Worm (Caenorhabditis elegans) whole organism, L3 larva: ENCODE data around the gene F45D11.14.
"Not testable (repeated sequence)": the region's sequence is repeated elsewhere in the genome, so short reads cannot be mapped to it uniquely, and the experiment has no call there.

Experiments used
- ceh-9 ChIP-seq: sonication (generic microtip); optimal IDR thresholded peaks from 2 replicates; lab custom pipeline; 2018; ENCODE audit warnings: missing biosample characterization, missing genetic modification characterization
- daf-12 ChIP-seq: fragments of 150-350 bp; optimal IDR thresholded peaks from 2 replicates; lab custom pipeline; 2014; ENCODE audit warnings: missing biosample characterization, missing genetic modification reagents, missing genetic modification characterization
- egl-27 ChIP-seq: sonication (generic microtip); optimal IDR thresholded peaks from 4 replicates; lab custom pipeline; 2017; ENCODE audit warnings: missing biosample characterization, missing genetic modification reagents, missing genetic modification characterization
- egl-5 ChIP-seq: fragments of 150-350 bp; optimal IDR thresholded peaks from 2 replicates; lab custom pipeline; 2017; ENCODE audit warnings: missing biosample characterization, missing genetic modification reagents, missing genetic modification characterization, inconsistent platforms
- elt-2 ChIP-seq: sonication (generic microtip); optimal IDR thresholded peaks from 2 replicates; lab custom pipeline; 2016; ENCODE audit warnings: missing genetic modification reagents, mild to moderate bottlenecking, missing genetic modification characterization, missing compliant biosample characterization
- hmg-11 ChIP-seq: sonication (generic microtip); optimal IDR thresholded peaks from 2 replicates; lab custom pipeline; 2016; ENCODE audit warnings: missing genetic modification characterization, missing compliant biosample characterization
- jun-1 ChIP-seq: fragments of 150-350 bp; optimal IDR thresholded peaks from 2 replicates; lab custom pipeline; 2014; ENCODE audit warnings: missing biosample characterization, missing genetic modification reagents, missing genetic modification characterization
- lin-39 ChIP-seq: fragments of 150-350 bp; optimal IDR thresholded peaks from 2 replicates; lab custom pipeline; 2018; ENCODE audit warnings: missing biosample characterization, missing genetic modification reagents, missing genetic modification characterization
- nhr-25 ChIP-seq: sonication (generic microtip); optimal IDR thresholded peaks from 2 replicates; lab custom pipeline; 2017; ENCODE audit warnings: missing biosample characterization, missing genetic modification characterization
- pha-4 ChIP-seq: fragments of 150-350 bp; optimal IDR thresholded peaks from 2 replicates; lab custom pipeline; 2014; ENCODE audit warnings: missing biosample characterization, missing genetic modification reagents, missing genetic modification characterization
- sea-2 ChIP-seq: fragments of 150-350 bp; sonication (generic microtip); optimal IDR thresholded peaks from 4 replicates; lab custom pipeline; 2014; ENCODE audit warnings: missing biosample characterization, missing genetic modification reagents, missing genetic modification characterization
- skn-1 ChIP-seq: fragments of 150-350 bp; optimal IDR thresholded peaks from 2 replicates; lab custom pipeline; 2014; ENCODE audit warnings: missing biosample characterization, missing genetic modification characterization
- zag-1 ChIP-seq: fragments of 150-350 bp; optimal IDR thresholded peaks from 2 replicates; lab custom pipeline; 2014; ENCODE audit warnings: missing biosample characterization, missing genetic modification characterization

DNA sequence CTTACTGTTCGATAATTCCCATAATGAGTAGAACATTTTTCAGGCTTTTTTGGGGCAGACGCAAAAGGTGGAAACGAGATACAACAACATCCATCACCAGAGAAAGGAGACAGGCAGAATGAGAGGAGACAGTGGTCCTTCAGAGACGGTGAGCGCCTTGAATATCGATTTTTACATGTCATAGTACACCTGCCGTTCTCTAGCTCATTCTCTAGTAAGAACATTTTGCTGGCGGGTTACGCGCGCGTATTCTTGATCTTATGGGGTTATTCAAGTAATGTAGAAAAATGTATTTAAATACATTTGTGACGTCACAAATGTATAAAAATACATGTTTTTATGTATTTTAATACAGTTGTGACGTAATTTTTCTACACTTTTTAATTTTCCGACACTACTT is 37.7 kb upstream of the F45D11.14 start, which contains the start of gene fbxb-45:
- not testable (repeated sequence) for TF ChIP-seq zag-1 (tag; lab: Kevin White, UChicago); jun-1; lin-39; hmg-11; egl-5 (tag; lab: Kevin White, UChicago); elt-2 (tag; lab: Kevin White, UChicago); ceh-9 (tag; lab: Kevin White, UChicago); daf-12 (tag; lab: Kevin White, UChicago); sea-2 (GFP tag; lab: Kevin White, UChicago); skn-1 (tag; lab: Kevin White, UChicago); egl-27 (tag; lab: Kevin White, UChicago); pha-4; nhr-25
